Fruit fly (Drosophila melanogaster) whole organism: ENCODE measurements around the gene CG4036.

Experiments used
- CG8478 ChIP-seq: fragments of >200 bp; optimal IDR thresholded peaks from 2 replicates; lab custom pipeline; 2018; ENCODE audit warnings: inconsistent platforms
- Dll ChIP-seq: fragments of >200 bp; optimal IDR thresholded peaks from 2 replicates; lab custom pipeline; 2017
- EcR ChIP-seq, 2 experiments: fragments of >200 bp; optimal IDR thresholded peaks; 2 replicates each; lab custom pipeline; 2017; ENCODE audit warnings: missing biosample characterization in 2 of 2, missing genetic modification characterization in 2 of 2, missing genetic modification reagents in 2 of 2
- pan ChIP-seq: fragments of >200 bp; optimal IDR thresholded peaks from 2 replicates; lab custom pipeline; 2017
- psq ChIP-seq: fragments of >200 bp; optimal IDR thresholded peaks from 2 replicates; lab custom pipeline; 2017
- usp ChIP-seq: fragments of >200 bp; optimal IDR thresholded peaks from 2 replicates; lab custom pipeline; 2017; ENCODE audit warnings: missing biosample characterization, missing genetic modification characterization, mixed read lengths

DNA sequence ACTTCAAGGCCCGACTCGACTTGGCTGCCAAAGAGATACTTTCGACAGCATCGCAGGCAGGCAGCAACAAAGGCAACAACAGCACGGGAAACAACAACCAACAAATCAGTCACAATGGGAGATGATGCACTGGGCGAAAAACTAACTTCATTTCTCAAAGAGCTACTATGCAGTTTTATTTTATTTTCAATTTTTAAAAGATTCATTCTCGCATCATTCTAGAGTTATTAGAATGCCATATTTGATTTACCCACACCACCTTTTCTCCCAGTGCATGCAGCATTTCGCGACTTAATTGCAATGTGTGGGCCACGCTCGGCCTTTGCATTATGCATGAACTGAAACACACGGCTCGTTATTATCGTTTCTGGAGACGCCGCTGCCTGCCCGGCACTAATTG lies 38.2 kb downstream of the CG4036 start:
- TF ChIP-seq EcR (GFP tag; optimal IDR thresholded peaks at IDR 0.05; lab: Kevin White, UChicago), result no peak
- TF ChIP-seq psq, result no peak
- TF ChIP-seq usp, result no peak
- TF ChIP-seq Dll (lab: Kevin White, UChicago), result no peak
- no peak for TF ChIP-seq pan (lab: Kevin White, UChicago)
- no peak for TF ChIP-seq CG8478
